Worm (Caenorhabditis elegans): ENCODE results near the gene srh-169.

Gene srh-169

DNA sequence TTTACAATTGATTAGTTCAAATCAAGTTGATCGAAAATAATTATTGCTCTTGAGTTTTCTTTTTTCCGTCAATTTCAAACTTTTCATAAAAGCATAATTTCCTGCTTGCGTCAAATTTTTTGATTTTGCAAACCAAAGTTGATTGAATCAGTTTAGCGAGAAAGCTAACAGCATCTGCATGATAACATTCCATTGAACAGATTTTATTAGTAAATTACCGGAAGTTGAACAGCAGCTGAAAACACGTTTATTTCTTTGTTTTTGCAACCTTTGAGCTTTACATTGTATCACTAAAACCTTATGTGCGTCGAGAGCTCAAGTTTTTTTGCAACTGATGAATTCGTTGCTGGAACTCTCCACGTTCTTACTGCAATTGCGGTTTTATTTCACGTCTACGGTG is at the start of gene srh-169:
srh-169 (plus strand) TSS at position 301 of the 400 bp plus-strand sequence.
- TF ChIP-seq elt-4 (tag; optimal IDR thresholded peaks at IDR 0.05): no peak
- no peak for TF ChIP-seq ref-2 (tag; optimal IDR thresholded peaks at IDR 0.05)
- no peak for TF ChIP-seq eyg-1 (tag; optimal IDR thresholded peaks at IDR 0.05)
- TF ChIP-seq sdc-2 (tag; optimal IDR thresholded peaks at IDR 0.05): no peak
- TF ChIP-seq zip-5 (tag; optimal IDR thresholded peaks at IDR 0.05): no peak
- no peak for TF ChIP-seq Y22D7AL.16 (tag; optimal IDR thresholded peaks at IDR 0.05)
- no peak for TF ChIP-seq lin-11 (tag; optimal IDR thresholded peaks at IDR 0.05)
- TF ChIP-seq nhr-232 (tag; optimal IDR thresholded peaks at IDR 0.05): no peak
- no peak for TF ChIP-seq ttx-3 (tag; optimal IDR thresholded peaks at IDR 0.05)
- no peak for TF ChIP-seq ceh-48 (tag; optimal IDR thresholded peaks at IDR 0.05)

DNA sequence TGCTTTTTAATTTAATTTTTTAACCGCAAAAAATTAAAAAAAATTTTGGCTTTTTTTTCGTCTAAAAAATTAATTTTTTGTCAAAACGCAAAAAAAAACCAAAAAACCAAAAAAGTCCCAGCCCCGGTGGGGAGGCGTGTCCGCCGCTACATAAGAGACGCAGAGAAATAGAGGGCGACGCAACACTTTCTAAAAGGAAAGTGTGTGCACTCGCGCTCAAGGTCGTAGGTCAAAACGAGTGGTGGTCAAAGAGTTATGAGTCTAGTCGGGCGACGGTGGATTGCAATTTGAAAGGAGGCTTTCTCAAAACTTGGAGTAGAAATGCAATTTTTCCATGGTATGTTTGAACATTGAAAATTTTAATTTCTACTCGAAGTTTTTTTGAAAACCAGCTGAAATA is 43.1 kb upstream of the srh-169 start:
- TF ChIP-seq pag-3 (tag; optimal IDR thresholded peaks at IDR 0.05; ENCODE audit: borderline replicate concordance) (no peak), sdc-2 (tag; optimal IDR thresholded peaks at IDR 0.05) (no peak), syd-9 (tag; optimal IDR thresholded peaks at IDR 0.05) (no peak), ceh-2 (tag; optimal IDR thresholded peaks at IDR 0.05) (no peak), rnt-1 (tag; optimal IDR thresholded peaks at IDR 0.05) (no peak), fkh-10 (GFP tag; optimal IDR thresholded peaks at IDR 0.05) (no peak), ceh-30 (tag; optimal IDR thresholded peaks at IDR 0.05) (no peak), ceh-45 (GFP tag; IDR thresholded peaks at IDR 0.05) (no peak), ceh-14 (tag; optimal IDR thresholded peaks at IDR 0.05) (no peak)

DNA sequence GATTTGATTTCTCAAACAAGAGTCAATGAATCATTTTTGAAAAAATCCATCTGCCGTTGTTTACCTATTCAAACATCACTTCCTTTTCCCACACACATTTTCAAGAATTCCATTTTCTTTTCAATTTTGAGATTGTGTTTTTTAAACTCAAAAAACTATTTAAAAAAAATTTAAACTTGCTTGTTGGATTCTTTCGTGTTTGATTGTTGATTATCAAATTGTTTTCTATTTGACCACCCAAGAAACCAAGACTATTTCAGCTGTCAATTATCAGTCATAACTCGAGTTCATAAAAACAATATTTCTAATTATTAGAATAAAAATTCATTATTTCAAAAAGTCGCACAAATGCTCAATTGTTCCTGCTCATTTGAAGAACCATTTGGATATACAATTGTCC is 42.4 kb upstream of the srh-169 start, which contains the start of gene srh-8:
srh-8 (plus strand) TSS at position 301 of the 400 bp plus-strand sequence.
- TF ChIP-seq hlh-8 (tag; optimal IDR thresholded peaks at IDR 0.05) (no peak), unc-42 (tag; optimal IDR thresholded peaks at IDR 0.05) (no peak), ttx-3 (tag; optimal IDR thresholded peaks at IDR 0.05) (no peak), ceh-2 (tag; optimal IDR thresholded peaks at IDR 0.05) (no peak), ceh-6 (GFP tag; optimal IDR thresholded peaks at IDR 0.05) (no peak), hlh-6 (tag; optimal IDR thresholded peaks at IDR 0.05) (no peak), gmeb-2 (tag; optimal IDR thresholded peaks at IDR 0.05) (no peak), fkh-10 (GFP tag; optimal IDR thresholded peaks at IDR 0.05) (no peak), C08G9.2 (tag; optimal IDR thresholded peaks at IDR 0.05) (no peak), tbx-2 (tag; optimal IDR thresholded peaks at IDR 0.05) (no peak), dve-1 (tag; optimal IDR thresholded peaks at IDR 0.05) (no peak), mec-3 (tag; optimal IDR thresholded peaks at IDR 0.05; ENCODE audit: borderline replicate concordance) (no peak)

DNA sequence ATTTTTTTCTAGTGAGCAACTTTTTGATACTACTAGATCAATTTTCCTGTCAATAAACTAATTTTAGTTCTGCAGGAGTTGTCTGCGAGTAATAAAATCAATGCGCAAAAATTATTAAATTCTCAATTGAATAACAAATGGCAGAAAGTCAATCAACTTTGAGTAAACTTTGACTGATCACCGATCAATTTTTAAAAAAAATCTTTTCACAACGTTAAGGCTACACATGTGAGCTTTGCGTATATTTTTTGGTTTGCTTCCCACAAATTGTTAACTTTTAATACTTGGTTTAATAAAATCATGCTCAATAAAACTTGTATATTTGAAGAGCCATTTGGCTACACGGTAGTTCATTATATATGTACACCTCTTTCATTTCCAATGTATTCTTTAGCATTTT is 39.7 kb upstream of the srh-169 start, which contains the start of gene srh-7:
srh-7 (plus strand) TSS at position 301 of the 400 bp plus-strand sequence.
- no peak for TF ChIP-seq ref-2 (tag; optimal IDR thresholded peaks at IDR 0.05)
- TF ChIP-seq hlh-6 (tag; optimal IDR thresholded peaks at IDR 0.05): no peak
- TF ChIP-seq pqm-1 (tag; optimal IDR thresholded peaks at IDR 0.05): no peak
- no peak for TF ChIP-seq sdc-2 (tag; optimal IDR thresholded peaks at IDR 0.05)
- no peak for TF ChIP-seq C08G9.2 (tag; optimal IDR thresholded peaks at IDR 0.05)
- no peak for TF ChIP-seq sox-2 (GFP tag; IDR thresholded peaks at IDR 0.05)
- TF ChIP-seq fkh-10 (GFP tag; optimal IDR thresholded peaks at IDR 0.05): no peak
- no peak for TF ChIP-seq K09A11.1 (tag; optimal IDR thresholded peaks at IDR 0.05; ENCODE audit: insufficient read depth)
- no peak for TF ChIP-seq nhr-11 (tag; optimal IDR thresholded peaks at IDR 0.05)
- TF ChIP-seq mec-3 (tag; optimal IDR thresholded peaks at IDR 0.05; ENCODE audit: borderline replicate concordance): no peak
- TF ChIP-seq hlh-13 (GFP tag; optimal IDR thresholded peaks at IDR 0.05): no peak
- no peak for TF ChIP-seq K02D7.2 (tag; optimal IDR thresholded peaks at IDR 0.05)
- TF ChIP-seq fkh-6 (tag; optimal IDR thresholded peaks at IDR 0.05): no peak
- TF ChIP-seq pax-1 (tag; optimal IDR thresholded peaks at IDR 0.05): no peak
- no peak for TF ChIP-seq lin-11 (tag; optimal IDR thresholded peaks at IDR 0.05)
- no peak for TF ChIP-seq lim-6 (tag; optimal IDR thresholded peaks at IDR 0.05)
- no peak for TF ChIP-seq hlh-15 (tag; optimal IDR thresholded peaks at IDR 0.05)
- TF ChIP-seq rnt-1 (tag; optimal IDR thresholded peaks at IDR 0.05): no peak
- no peak for TF ChIP-seq gmeb-2 (tag; optimal IDR thresholded peaks at IDR 0.05)
- no peak for TF ChIP-seq elt-4 (tag; optimal IDR thresholded peaks at IDR 0.05)

Measured in whole organism, late embryonic.